Worm (Caenorhabditis elegans): ENCODE data around the gene best-17.

DNA sequence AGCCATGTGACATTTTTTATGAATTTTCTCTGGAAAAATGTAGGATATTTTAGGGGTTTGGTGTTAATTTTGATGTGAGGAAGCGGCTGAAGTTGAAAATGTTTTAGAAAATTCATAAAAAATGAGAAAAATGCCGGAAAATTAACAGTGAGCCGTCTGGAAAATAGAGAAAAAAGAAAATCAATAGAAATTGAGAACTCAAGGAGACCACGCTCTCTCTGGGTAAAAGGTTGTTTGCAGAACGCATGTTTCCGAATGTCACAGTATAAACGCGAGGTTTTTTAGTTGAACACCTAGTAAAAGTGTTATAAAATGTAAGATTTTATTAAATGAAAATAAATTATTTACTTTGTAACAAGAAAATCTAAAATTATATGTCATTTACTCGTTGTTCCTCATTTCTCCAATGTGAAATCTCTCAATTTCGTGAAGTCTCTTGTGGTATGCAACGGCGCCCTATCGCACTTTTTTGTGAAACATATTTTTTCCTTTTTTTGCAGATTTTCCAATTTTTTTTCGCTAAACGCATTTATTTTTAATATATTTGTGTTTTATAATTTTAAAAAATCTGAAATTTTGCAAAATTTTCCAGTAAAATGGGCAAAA, 30.9 kb upstream of the best-17 start, which contains the start of the genes tag-266 and tag-267:
- TF ChIP-seq mdl-1 (tag; optimal IDR thresholded peaks at IDR 0.05): no peak
- TF ChIP-seq ZK546.5 (tag; optimal IDR thresholded peaks at IDR 0.05): no peak
- no peak for TF ChIP-seq skn-1 (tag; optimal IDR thresholded peaks at IDR 0.05)
- peak; percentile 21 for TF ChIP-seq lsy-12 (tag; optimal IDR thresholded peaks at IDR 0.05)
- TF ChIP-seq nhr-25 (tag; optimal IDR thresholded peaks at IDR 0.05): no peak
- TF ChIP-seq elt-3 (tag; optimal IDR thresholded peaks at IDR 0.05): no peak
- no peak for TF ChIP-seq lin-39 (tag; optimal IDR thresholded peaks at IDR 0.05)
- no peak for TF ChIP-seq ztf-11 (tag; optimal IDR thresholded peaks at IDR 0.05)
- TF ChIP-seq ceh-82 (tag; optimal IDR thresholded peaks at IDR 0.05): no peak
- TF ChIP-seq nhr-237 (tag; optimal IDR thresholded peaks at IDR 0.05): no peak

Measured in whole organism, L3 larva.